Fruit fly (Drosophila melanogaster): Measurements from ENCODE around the gene Lip4.
A peak's percentile ranks its signal among the peaks of the same experiment; 100 is the strongest.

Gene Lip4

DNA sequence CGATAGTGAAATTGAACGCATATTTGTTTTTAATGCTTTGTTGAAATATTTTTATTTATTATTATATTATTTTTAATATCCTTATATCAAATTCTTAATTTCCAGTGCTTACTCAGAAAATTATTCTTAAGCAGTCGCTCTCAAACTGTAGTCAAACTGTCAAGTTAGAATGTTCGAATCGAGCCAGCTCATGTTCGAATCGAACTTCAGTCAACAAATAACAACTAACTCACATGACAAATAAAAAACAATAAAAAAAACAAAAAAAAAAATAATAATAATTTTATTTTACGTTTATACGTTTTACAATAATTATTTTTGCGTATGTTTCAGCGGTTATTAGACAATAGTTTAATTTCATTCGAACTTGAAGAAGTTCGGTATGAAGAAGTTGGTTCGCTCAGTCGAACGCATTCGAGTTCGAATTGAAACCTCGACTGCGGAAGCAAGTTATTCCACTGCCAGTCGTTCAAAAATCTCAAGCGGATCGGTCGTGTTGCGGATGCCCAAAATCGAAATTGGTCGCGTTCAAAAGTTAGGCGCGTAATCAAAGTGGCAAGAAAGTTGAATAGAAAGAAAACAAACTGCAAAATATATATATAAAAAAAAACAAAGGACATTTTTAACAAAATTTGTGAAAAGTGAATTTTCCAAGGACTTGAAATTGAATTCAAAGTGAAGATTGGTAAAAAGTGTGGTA, 17.2 kb downstream of the Lip4 start, which contains the start of gene Trim9 (continued):
- no peak for TF ChIP-seq CG10321 (GFP tag; IDR thresholded peaks at IDR 0.05)
- TF ChIP-seq CG18599 (GFP tag; optimal IDR thresholded peaks at IDR 0.05) = no peak
- TF ChIP-seq en (GFP tag; optimal IDR thresholded peaks at IDR 0.05) = no peak
- no peak for TF ChIP-seq CG4328 (GFP tag; optimal IDR thresholded peaks at IDR 0.05)
- TF ChIP-seq br (optimal IDR thresholded peaks at IDR 0.05) = no peak
- TF ChIP-seq lbe (GFP tag; optimal IDR thresholded peaks at IDR 0.05) = no peak
- TF ChIP-seq ken (GFP tag; IDR thresholded peaks at IDR 0.05) = peak; percentile 39; the same call in 1 of the 3 replicates
- no peak for TF ChIP-seq gcm (GFP tag; optimal IDR thresholded peaks at IDR 0.05)
- no peak for TF ChIP-seq bsh (GFP tag; optimal IDR thresholded peaks at IDR 0.05)
- no peak for TF ChIP-seq NC2β (GFP tag; optimal IDR thresholded peaks at IDR 0.05)
- TF ChIP-seq E2f1 (GFP tag; IDR thresholded peaks at IDR 0.05) = no peak
- TF ChIP-seq CG17359 (tag; optimal IDR thresholded peaks at IDR 0.05) = no peak
- no peak for TF ChIP-seq Bdp1 (GFP tag; optimal IDR thresholded peaks at IDR 0.05)
- no peak for TF ChIP-seq wdn (GFP tag; IDR thresholded peaks at IDR 0.05)
- no peak for TF ChIP-seq btn (GFP tag; optimal IDR thresholded peaks at IDR 0.05)
- TF ChIP-seq odd (GFP tag; optimal IDR thresholded peaks at IDR 0.05) = no peak
- TF ChIP-seq CG7963 (GFP tag; IDR thresholded peaks at IDR 0.05; ENCODE audit: partially characterized antibody) = no peak
- no peak for TF ChIP-seq CG30020 (tag; optimal IDR thresholded peaks at IDR 0.05)
- TF ChIP-seq CG31224 (GFP tag; IDR thresholded peaks at IDR 0.05) = no peak
- no peak for TF ChIP-seq CG10979 (tag; optimal IDR thresholded peaks at IDR 0.05)
- no peak for TF ChIP-seq dysf (GFP tag; IDR thresholded peaks at IDR 0.05)
- TF ChIP-seq CG12071 (GFP tag; optimal IDR thresholded peaks at IDR 0.05) = no peak
- no peak for TF ChIP-seq fd96Cb (tag; optimal IDR thresholded peaks at IDR 0.05)
- TF ChIP-seq MTF-1 (GFP tag; optimal IDR thresholded peaks at IDR 0.05; ENCODE audit: borderline replicate concordance) = no peak
- peak; percentile 11; the same call in 1 of the 3 replicates for TF ChIP-seq CG6791 (GFP tag; IDR thresholded peaks at IDR 0.05; ENCODE audit: partially characterized antibody)
- TF ChIP-seq emc (GFP tag; optimal IDR thresholded peaks at IDR 0.05) = no peak
- TF ChIP-seq CG10147 (GFP tag; optimal IDR thresholded peaks at IDR 0.05) = no peak
- no peak for TF ChIP-seq mam (GFP tag; optimal IDR thresholded peaks at IDR 0.05)
- TF ChIP-seq Mad (GFP tag; optimal IDR thresholded peaks at IDR 0.05) = no peak
- no peak for TF ChIP-seq Blimp-1 (GFP tag; optimal IDR thresholded peaks at IDR 0.05)
- TF ChIP-seq CG13424 (tag; optimal IDR thresholded peaks at IDR 0.05) = no peak
- no peak for TF ChIP-seq CG8290 (GFP tag; optimal IDR thresholded peaks at IDR 0.05)
- peak in 1 of 2 experiments; percentile 29 for TF ChIP-seq CG8290 (tag; optimal IDR thresholded peaks at IDR 0.05)
- TF ChIP-seq dan (GFP tag; IDR thresholded peaks at IDR 0.05) = no peak
- no peak for TF ChIP-seq CG6254 (GFP tag; optimal IDR thresholded peaks at IDR 0.05)
- peak in 1 of 2 experiments; percentile 23 for TF ChIP-seq Eip74EF (GFP tag; optimal IDR thresholded peaks at IDR 0.05)
- no peak for TF ChIP-seq CG2889 (GFP tag; IDR thresholded peaks at IDR 0.05)

dm6 chr2L:10548814-10549423, 21.5 kb downstream of the Lip4 start:
- TF ChIP-seq gsb-n (tag; optimal IDR thresholded peaks at IDR 0.05) (peak; percentile 91), CG11504 (tag; optimal IDR thresholded peaks at IDR 0.05) (peak; percentile 10), cad (GFP tag; optimal IDR thresholded peaks at IDR 0.05) (peak; percentile 91), pros (GFP tag; optimal IDR thresholded peaks at IDR 0.05) (peak; percentile 87), tll (GFP tag; optimal IDR thresholded peaks at IDR 0.05) (peak in 1 of 2 experiments; percentile 74), nerfin-1 (tag; optimal IDR thresholded peaks at IDR 0.05) (peak; percentile 88), kni (GFP tag; optimal IDR thresholded peaks at IDR 0.05) (peak; percentile 47), crol (GFP tag; IDR thresholded peaks at IDR 0.05) (no peak), pum (GFP tag; optimal IDR thresholded peaks at IDR 0.05) (no peak), CG5180 (GFP tag; optimal IDR thresholded peaks at IDR 0.05) (peak; percentile 41), CG4360 (GFP tag; IDR thresholded peaks at IDR 0.05) (peak; percentile 44; the same call in 1 of the 2 replicates), zen (tag; optimal IDR thresholded peaks at IDR 0.05) (peak; percentile 30), cwo (GFP tag; optimal IDR thresholded peaks at IDR 0.05) (no peak)
